Fruit fly (Drosophila melanogaster) whole organism, embryonic: Measurements from ENCODE around the gene arm.

ENCODE experiments used
- Bgb ChIP-seq: fragments of 200-800 bp; sonication (Bioruptor generic); IDR thresholded peaks from 2 replicates; pipeline ENCODE4 v1.3.6; 2022; ENCODE audit warnings: missing biosample characterization, missing genetic modification characterization; ENCODE audit not compliant: partially characterized antibody
- CG10267 ChIP-seq: fragments of 200-800 bp; sonication (Bioruptor generic); optimal IDR thresholded peaks from 2 replicates; lab custom pipeline; 2018; ENCODE audit warnings: missing biosample characterization, mild to moderate bottlenecking, missing genetic modification characterization, moderate library complexity
- CG12659 ChIP-seq: fragments of 200-800 bp; sonication (Bioruptor generic); optimal IDR thresholded peaks from 3 replicates; lab custom pipeline; 2017; ENCODE audit warnings: mild to moderate bottlenecking, missing biosample characterization, missing genetic modification reagents, missing genetic modification characterization
- CG13624 ChIP-seq: fragments of 200-800 bp; sonication (Bioruptor generic); optimal IDR thresholded peaks from 2 replicates; lab custom pipeline; 2016; ENCODE audit warnings: missing biosample characterization, missing genetic modification characterization
- CG14710 ChIP-seq: fragments of 200-800 bp; sonication (Bioruptor generic); optimal IDR thresholded peaks from 3 replicates; lab custom pipeline; 2019; ENCODE audit warnings: missing biosample characterization, mild to moderate bottlenecking, missing genetic modification characterization, moderate library complexity
- CG14860 ChIP-seq: fragments of 200-800 bp; sonication (Bioruptor generic); IDR thresholded peaks from 3 replicates; pipeline ENCODE4 v1.3.6; 2022; ENCODE audit warnings: missing biosample characterization, missing genetic modification characterization; ENCODE audit not compliant: partially characterized antibody
- CG15514 ChIP-seq: fragments of 200-800 bp; sonication (Bioruptor generic); optimal IDR thresholded peaks from 3 replicates; lab custom pipeline; 2017; ENCODE audit warnings: missing biosample characterization, missing genetic modification characterization, mild to moderate bottlenecking, moderate library complexity, missing genetic modification reagents
- CG16813 ChIP-seq: fragments of 200-800 bp; sonication (Bioruptor generic); IDR thresholded peaks from 3 replicates; pipeline ENCODE4 v1.3.6; 2022; ENCODE audit warnings: missing biosample characterization, missing genetic modification characterization; ENCODE audit not compliant: partially characterized antibody
- CG18599 ChIP-seq: fragments of 200-800 bp; sonication (Bioruptor generic); optimal IDR thresholded peaks from 3 replicates; lab custom pipeline; 2017; ENCODE audit warnings: missing biosample characterization, missing genetic modification characterization, mild to moderate bottlenecking, moderate library complexity, missing genetic modification reagents
- CG2116 ChIP-seq: fragments of 200-800 bp; sonication (Bioruptor generic); optimal IDR thresholded peaks from 3 replicates; lab custom pipeline; 2018; ENCODE audit warnings: missing biosample characterization, mild to moderate bottlenecking, missing genetic modification characterization
- CG30020 ChIP-seq: fragments of 200-800 bp; optimal IDR thresholded peaks from 2 replicates; lab custom pipeline; 2019; ENCODE audit warnings: missing biosample characterization, mild to moderate bottlenecking, missing genetic modification characterization, moderate library complexity
- CG34224 ChIP-seq: fragments of 200-800 bp; sonication (Bioruptor generic); IDR thresholded peaks from 3 replicates; pipeline ENCODE4 v1.3.6; 2022; ENCODE audit warnings: missing biosample characterization, missing genetic modification characterization; ENCODE audit not compliant: partially characterized antibody
- CG4282 ChIP-seq: fragments of 200-800 bp; sonication (Bioruptor generic); optimal IDR thresholded peaks from 2 replicates; lab custom pipeline; 2016; ENCODE audit warnings: missing biosample characterization, missing genetic modification characterization
- CG7963 ChIP-seq: fragments of 200-800 bp; sonication (Bioruptor generic); IDR thresholded peaks from 3 replicates; pipeline ENCODE4 v1.3.6; 2022; ENCODE audit warnings: missing biosample characterization, missing genetic modification characterization; ENCODE audit not compliant: partially characterized antibody
- Dll ChIP-seq: fragments of 200-800 bp; sonication (Bioruptor generic); IDR thresholded peaks from 4 replicates; pipeline ENCODE4 v1.3.6; 2022; ENCODE audit warnings: missing biosample characterization, missing genetic modification characterization; ENCODE audit not compliant: partially characterized antibody
- Dp ChIP-seq: fragments of 200-800 bp; sonication (Bioruptor generic); optimal IDR thresholded peaks from 2 replicates; lab custom pipeline; 2018; ENCODE audit warnings: missing biosample characterization, mild to moderate bottlenecking, missing genetic modification characterization, moderate library complexity
- E2f2 ChIP-seq: fragments of 200-800 bp; sonication (Bioruptor generic); IDR thresholded peaks from 2 replicates; pipeline ENCODE4 v1.3.6; 2022; ENCODE audit warnings: missing biosample characterization, missing genetic modification characterization
- Ets65A ChIP-seq: fragments of 200-800 bp; sonication (Bioruptor generic); peaks from one replicate; lab custom pipeline; 2016; ENCODE audit warnings: missing biosample characterization, missing genetic modification characterization
- H2.0 ChIP-seq: fragments of 200-800 bp; sonication (Bioruptor generic); IDR thresholded peaks from 2 replicates; pipeline ENCODE4 v1.3.6; 2022; ENCODE audit warnings: missing biosample characterization, missing genetic modification characterization
- MBD-R2 ChIP-seq: fragments of 200-800 bp; sonication (Bioruptor generic); IDR thresholded peaks from 2 replicates; pipeline ENCODE4 v1.3.6; 2022; ENCODE audit warnings: missing biosample characterization, missing genetic modification characterization
- MESR4 ChIP-seq: fragments of 200-800 bp; sonication (Bioruptor generic); optimal IDR thresholded peaks from 2 replicates; lab custom pipeline; 2018; ENCODE audit warnings: missing biosample characterization, mild to moderate bottlenecking, missing genetic modification characterization, moderate library complexity
- NC2β ChIP-seq: fragments of 200-800 bp; sonication (Bioruptor generic); optimal IDR thresholded peaks from 2 replicates; lab custom pipeline; 2016; ENCODE audit warnings: missing biosample characterization, missing genetic modification characterization
- NFAT ChIP-seq: fragments of 200-800 bp; sonication (Bioruptor generic); IDR thresholded peaks from 2 replicates; pipeline ENCODE4 v1.3.6; 2022; ENCODE audit warnings: missing biosample characterization, missing genetic modification characterization
- Nf-YC ChIP-seq: fragments of 200-800 bp; optimal IDR thresholded peaks from 3 replicates; lab custom pipeline; 2019; ENCODE audit warnings: missing biosample characterization, mild to moderate bottlenecking, missing genetic modification characterization, moderate library complexity
- Pdp1 ChIP-seq, 2 experiments: fragments of 200-800 bp; sonication (Bioruptor generic); optimal IDR thresholded peaks; 3 replicates each; lab custom pipeline; 2016; ENCODE audit warnings: missing biosample characterization in 2 of 2, missing genetic modification characterization in 2 of 2, mild to moderate bottlenecking in 1 of 2, moderate library complexity in 1 of 2
- Sin3A ChIP-seq: fragments of >200 bp; optimal IDR thresholded peaks from 2 replicates; lab custom pipeline; 2018
- Sry-δ ChIP-seq: fragments of 200-800 bp; sonication (Bioruptor generic); optimal IDR thresholded peaks from 2 replicates; lab custom pipeline; 2016; ENCODE audit warnings: missing biosample characterization, missing genetic modification characterization
- Taf1 ChIP-seq: fragments of 200-800 bp; sonication (Bioruptor generic); IDR thresholded peaks from 2 replicates; pipeline ENCODE4 v1.3.6; 2022; ENCODE audit warnings: missing biosample characterization, missing genetic modification characterization
- ara ChIP-seq: fragments of 200-800 bp; sonication (Bioruptor generic); IDR thresholded peaks from 2 replicates; pipeline ENCODE4 v1.3.6; 2022; ENCODE audit warnings: missing biosample characterization, missing genetic modification characterization
- danr ChIP-seq: fragments of 200-800 bp; sonication (Bioruptor generic); IDR thresholded peaks from 2 replicates; pipeline ENCODE4 v1.3.6; 2022; ENCODE audit warnings: missing biosample characterization, missing genetic modification characterization
- dati ChIP-seq: fragments of 200-800 bp; sonication (Bioruptor generic); IDR thresholded peaks from 2 replicates; pipeline ENCODE4 v1.3.6; 2022; ENCODE audit warnings: missing biosample characterization, missing genetic modification characterization
- disco-r ChIP-seq: fragments of 200-800 bp; sonication (Bioruptor generic); optimal IDR thresholded peaks from 2 replicates; lab custom pipeline; 2016; ENCODE audit warnings: missing biosample characterization, missing genetic modification characterization
- gsb-n ChIP-seq: fragments of 200-800 bp; sonication (Bioruptor generic); optimal IDR thresholded peaks from 3 replicates; lab custom pipeline; 2018; ENCODE audit warnings: missing biosample characterization, mild to moderate bottlenecking, missing genetic modification characterization
- hb ChIP-seq: fragments of 200-800 bp; sonication (Bioruptor generic); IDR thresholded peaks from 3 replicates; pipeline ENCODE4 v1.3.6; 2022; ENCODE audit warnings: missing biosample characterization, missing genetic modification characterization; ENCODE audit not compliant: partially characterized antibody
- hbn ChIP-seq: fragments of 200-800 bp; sonication (Bioruptor generic); IDR thresholded peaks from 2 replicates; pipeline ENCODE4 v1.3.6; 2022; ENCODE audit warnings: missing biosample characterization, missing genetic modification characterization; ENCODE audit not compliant: partially characterized antibody
- knrl ChIP-seq: fragments of 200-800 bp; sonication (Bioruptor generic); IDR thresholded peaks from 3 replicates; pipeline ENCODE4 v1.3.6; 2022; ENCODE audit warnings: missing biosample characterization, missing genetic modification characterization; ENCODE audit not compliant: partially characterized antibody
- nerfin-1 ChIP-seq: fragments of 200-800 bp; sonication (Bioruptor generic); optimal IDR thresholded peaks from 3 replicates; lab custom pipeline; 2019; ENCODE audit warnings: missing biosample characterization, mild to moderate bottlenecking, missing genetic modification characterization, moderate library complexity
- nom ChIP-seq: fragments of 200-800 bp; sonication (Bioruptor generic); optimal IDR thresholded peaks from 2 replicates; lab custom pipeline; 2017; ENCODE audit warnings: missing biosample characterization, missing genetic modification characterization, mild to moderate bottlenecking, moderate library complexity, missing genetic modification reagents
- scrt ChIP-seq: fragments of 200-800 bp; sonication (Bioruptor generic); optimal IDR thresholded peaks from 2 replicates; lab custom pipeline; 2018; ENCODE audit warnings: missing biosample characterization, mild to moderate bottlenecking, missing genetic modification characterization, moderate library complexity
- sd ChIP-seq: fragments of 200-800 bp; sonication (Bioruptor generic); optimal IDR thresholded peaks from 3 replicates; lab custom pipeline; 2018; ENCODE audit warnings: missing biosample characterization, mild to moderate bottlenecking, missing genetic modification characterization, moderate library complexity
- sens ChIP-seq: fragments of 200-800 bp; sonication (Bioruptor generic); peaks from one replicate; lab custom pipeline; 2016; ENCODE audit warnings: missing biosample characterization, missing genetic modification characterization
- slbo ChIP-seq: fragments of 200-800 bp; sonication (Bioruptor generic); IDR thresholded peaks from 2 replicates; pipeline ENCODE4 v1.3.6; 2022; ENCODE audit warnings: missing biosample characterization, missing genetic modification characterization
- sqz ChIP-seq: fragments of 200-800 bp; sonication (Bioruptor generic); optimal IDR thresholded peaks from 3 replicates; lab custom pipeline; 2018; ENCODE audit warnings: missing biosample characterization, mild to moderate bottlenecking, missing genetic modification characterization
- wor ChIP-seq: fragments of 200-800 bp; sonication (Bioruptor generic); IDR thresholded peaks from 2 replicates; pipeline ENCODE4 v1.3.6; 2022; ENCODE audit warnings: missing biosample characterization, missing genetic modification characterization
- zen2 ChIP-seq: fragments of 200-800 bp; sonication (Bioruptor generic); IDR thresholded peaks from 3 replicates; pipeline ENCODE4 v1.3.6; 2022; ENCODE audit warnings: missing biosample characterization, missing genetic modification characterization; ENCODE audit not compliant: partially characterized antibody

The arm gene

DNA sequence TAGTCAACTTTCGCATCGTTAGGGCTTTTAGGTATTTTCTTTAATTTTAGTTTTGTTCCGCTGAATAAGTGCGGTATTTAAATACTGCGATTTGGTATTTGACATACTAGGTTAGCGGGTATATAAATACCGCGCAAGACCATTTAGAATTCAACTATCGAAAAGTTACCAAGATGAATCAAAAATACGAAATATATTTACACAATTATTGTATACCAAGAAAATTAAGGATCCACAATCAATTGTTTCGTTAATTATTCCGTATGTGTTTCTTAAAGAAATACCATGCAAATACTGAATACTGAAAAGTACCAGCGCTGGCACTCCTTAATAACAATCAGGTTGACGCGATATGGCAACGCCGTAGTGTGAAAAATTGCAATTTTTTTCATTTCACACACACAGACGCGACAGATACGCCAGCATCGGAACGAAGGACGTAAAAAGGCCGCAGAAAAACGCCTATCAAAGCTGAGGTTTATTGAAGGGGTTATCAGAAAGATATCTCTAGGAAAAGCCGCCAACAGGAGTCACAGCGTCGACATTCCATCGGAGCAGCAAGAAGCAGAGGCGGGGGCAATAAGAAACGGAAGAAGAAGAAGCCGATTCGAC is 26.8 kb downstream of the arm start, which contains the start of the genes Pgam5 and Vps26 (continued):
- TF ChIP-seq gsb-n (tag; lab: Kevin White, UChicago) (peak; percentile 71), sqz (GFP tag; lab: Kevin White, UChicago) (peak; percentile 97), MBD-R2 (GFP tag; lab: Robert Waterston, UW) (peak; percentile 22), CG2116 (peak; percentile 30), CG13624 (GFP tag; lab: Kevin White, UChicago) (peak; percentile 21), Dll (GFP tag; lab: Robert Waterston, UW) (0 out of 4 replicates have a peak, but pooled peaks have one; percentile 21), dati (GFP tag; lab: Robert Waterston, UW) (no peak), CG30020 (peak; percentile 48), E2f2 (GFP tag; lab: Robert Waterston, UW) (peak; percentile 19; the same call in 1 of the 2 replicates), sd (tag; lab: Kevin White, UChicago) (peak; percentile 76), CG12659 (GFP tag; lab: Kevin White, UChicago) (peak; percentile 47), nerfin-1 (tag; lab: Kevin White, UChicago) (peak; percentile 91), sens (peak; percentile 49), CG10267 (tag; lab: Kevin White, UChicago) (peak; percentile 39), MESR4 (GFP tag; lab: Kevin White, UChicago) (peak; percentile 76), Dp (GFP tag; lab: Kevin White, UChicago) (peak; percentile 21), Taf1 (GFP tag; lab: Robert Waterston, UW) (no peak), CG14710 (tag; lab: Kevin White, UChicago) (peak; percentile 52), Nf-YC (peak; percentile 12), scrt (GFP tag; lab: Kevin White, UChicago) (no peak)

dm6 chrX:1868586-1869111 is 31.8 kb downstream of the arm start, which contains the start of the genes CG14803 and Pex5:
CG14803 (plus strand) TSS chrX:1868870.
Pex5 (minus strand) TSS chrX:1869061.
- TF ChIP-seq CG7963 (GFP tag; lab: Robert Waterston, UW): peak; percentile 67; the same call in 1 of the 3 replicates
- peak; percentile 52 for TF ChIP-seq Nf-YC
- 0 out of 2 replicates have a peak, but pooled peaks have one; percentile 14 for TF ChIP-seq H2.0 (GFP tag; lab: Robert Waterston, UW)
- peak; percentile 44 for TF ChIP-seq CG15514 (GFP tag; lab: Kevin White, UChicago)
- peak; percentile 75 for TF ChIP-seq sens
- TF ChIP-seq CG18599: no peak
- TF ChIP-seq NC2β (GFP tag; lab: Kevin White, UChicago): no peak
- peak in 1 of 2 experiments; percentile 63 for TF ChIP-seq Pdp1 (GFP tag; optimal IDR thresholded peaks at IDR 0.05; lab: Kevin White, UChicago)
- TF ChIP-seq nom (GFP tag; lab: Kevin White, UChicago): peak; percentile 25
- no peak for TF ChIP-seq CG4282
- no peak for TF ChIP-seq ara (GFP tag; lab: Robert Waterston, UW)
- TF ChIP-seq hbn (GFP tag; lab: Robert Waterston, UW): peak; percentile 43; the same call in 1 of the 2 replicates
- peak; percentile 13 for TF ChIP-seq Sin3A (lab: Kevin White, UChicago)
- TF ChIP-seq wor (GFP tag; lab: Robert Waterston, UW): no peak
- TF ChIP-seq Bgb (GFP tag; lab: Robert Waterston, UW): peak; percentile 65
- peak; percentile 56; the same call in 2 of the 3 replicates for TF ChIP-seq zen2 (GFP tag; lab: Robert Waterston, UW)
- TF ChIP-seq Dll (GFP tag; lab: Robert Waterston, UW): peak; percentile 57; the same call in 2 of the 4 replicates
- peak; percentile 43 for TF ChIP-seq Ets65A (GFP tag; lab: Kevin White, UChicago)
- TF ChIP-seq NFAT (GFP tag; lab: Robert Waterston, UW): no peak
- TF ChIP-seq CG16813 (GFP tag; lab: Robert Waterston, UW): peak; percentile 65
- TF ChIP-seq Sry-δ (GFP tag; lab: Kevin White, UChicago): peak; percentile 43
- TF ChIP-seq disco-r: no peak
- peak; percentile 54; the same call in 2 of the 3 replicates for TF ChIP-seq hb (GFP tag; lab: Robert Waterston, UW)
- peak; percentile 45; the same call in 2 of the 3 replicates for TF ChIP-seq knrl (GFP tag; lab: Robert Waterston, UW)
- TF ChIP-seq danr: no peak
- peak; percentile 52; the same call in 1 of the 3 replicates for TF ChIP-seq CG14860 (GFP tag; lab: Robert Waterston, UW)
- TF ChIP-seq slbo (GFP tag; lab: Robert Waterston, UW): 0 out of 2 replicates have a peak, but pooled peaks have one; percentile 12
- TF ChIP-seq MBD-R2 (GFP tag; lab: Robert Waterston, UW): peak; percentile 92
- TF ChIP-seq CG34224 (GFP tag; lab: Robert Waterston, UW): peak; percentile 66; the same call in 2 of the 3 replicates
